Worm (Caenorhabditis elegans): Measurements from ENCODE around the gene clec-144.
A peak's percentile ranks its signal among the peaks of the same experiment; 100 is the strongest.

The clec-144 gene

DNA sequence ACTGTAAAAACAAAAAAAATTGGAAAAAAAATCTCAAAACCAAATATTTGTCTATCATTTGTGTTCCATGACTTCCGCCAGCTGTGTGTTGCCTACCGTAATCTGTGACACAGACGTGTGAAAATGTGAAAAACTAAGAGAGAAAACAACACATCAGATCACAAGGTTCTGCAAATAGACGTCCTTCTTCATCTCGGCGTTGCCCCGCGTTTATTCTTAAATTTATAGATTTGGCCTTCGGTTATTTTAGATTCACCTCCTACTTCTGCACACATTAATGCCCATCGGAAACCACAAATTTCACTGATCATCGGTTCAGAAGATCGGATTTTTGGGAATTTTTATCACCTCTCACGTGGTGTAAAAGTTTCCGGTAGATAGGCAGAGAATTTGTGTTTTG, 6.7 kb upstream of the clec-144 start:
- TF ChIP-seq nhr-111 (GFP tag; optimal IDR thresholded peaks at IDR 0.05) (no peak), hlh-30 (tag; optimal IDR thresholded peaks at IDR 0.05; ENCODE audit: insufficient read depth) (peak; percentile 10), aha-1 (tag) (peak; percentile 73), ces-1 (GFP tag; optimal IDR thresholded peaks at IDR 0.05) (no peak), zip-2 (tag; optimal IDR thresholded peaks at IDR 0.05) (no peak), lir-3 (tag; optimal IDR thresholded peaks at IDR 0.05) (no peak), unc-62 (GFP tag; optimal IDR thresholded peaks at IDR 0.05 in 1 of 2) (no peak), unc-62 (tag; optimal IDR thresholded peaks at IDR 0.05) (no peak), dpl-1 (GFP tag; optimal IDR thresholded peaks at IDR 0.05) (no peak), tra-1 (GFP tag; IDR thresholded peaks at IDR 0.05) (no peak), nhr-102 (tag; optimal IDR thresholded peaks at IDR 0.05) (no peak), nhr-48 (tag; optimal IDR thresholded peaks at IDR 0.05) (no peak), zag-1 (tag; optimal IDR thresholded peaks at IDR 0.05) (no peak), ceh-82 (tag; optimal IDR thresholded peaks at IDR 0.05) (no peak), daf-19 (GFP tag; conservative IDR thresholded peaks at IDR 0.05) (no peak), nhr-77 (tag; optimal IDR thresholded peaks at IDR 0.05) (no peak), Y48G9A.11 (GFP tag; IDR thresholded peaks at IDR 0.05) (no peak), madf-5 (GFP tag; IDR thresholded peaks at IDR 0.05) (no peak), ztf-7 (tag; optimal IDR thresholded peaks at IDR 0.05) (no peak), nhr-41 (GFP tag; IDR thresholded peaks at IDR 0.05) (no peak), ceh-28 (tag; optimal IDR thresholded peaks at IDR 0.05) (no peak), lsy-2 (tag; optimal IDR thresholded peaks at IDR 0.05) (peak in 1 of 2 experiments; percentile 30), daf-8 (GFP tag; IDR thresholded peaks at IDR 0.05) (no peak), dve-1 (tag; optimal IDR thresholded peaks at IDR 0.05; ENCODE audit: insufficient read depth) (no peak), pqm-1 (tag; optimal IDR thresholded peaks at IDR 0.05) (no peak), nhr-11 (tag; optimal IDR thresholded peaks at IDR 0.05) (no peak), T26A8.4 (GFP tag; IDR thresholded peaks at IDR 0.05) (no peak)

- peak; percentile 68 for TF ChIP-seq nhr-48 (tag; optimal IDR thresholded peaks at IDR 0.05)
- peak in 1 of 2 experiments; percentile 33 for TF ChIP-seq lsy-2 (tag; optimal IDR thresholded peaks at IDR 0.05)
- TF ChIP-seq mep-1 (tag; optimal IDR thresholded peaks at IDR 0.05) = peak; percentile 33
- TF ChIP-seq ztf-7 (tag; optimal IDR thresholded peaks at IDR 0.05) = no peak
- no peak for TF ChIP-seq zag-1 (tag; optimal IDR thresholded peaks at IDR 0.05)
- peak; percentile 39 for TF ChIP-seq dmd-6 (GFP tag; IDR thresholded peaks at IDR 0.05)
- TF ChIP-seq nhr-28 (tag; optimal IDR thresholded peaks at IDR 0.05) = peak; percentile 21
- TF ChIP-seq nhr-25 (tag; optimal IDR thresholded peaks at IDR 0.05; ENCODE audit: borderline replicate concordance, insufficient read depth) = peak; percentile 45
- peak; percentile 65 for TF ChIP-seq hlh-11 (tag; optimal IDR thresholded peaks at IDR 0.05)
- TF ChIP-seq mdl-1 (tag; optimal IDR thresholded peaks at IDR 0.05) = peak; percentile 56 to 66
- TF ChIP-seq ceh-32 (tag; optimal IDR thresholded peaks at IDR 0.05; ENCODE audit: poor library complexity) = no peak
- TF ChIP-seq tra-1 (GFP tag; IDR thresholded peaks at IDR 0.05) = peak; percentile 75; the same call in 1 of the 2 replicates
- peak; percentile 18 for TF ChIP-seq hlh-30 (tag; optimal IDR thresholded peaks at IDR 0.05; ENCODE audit: insufficient read depth)
Measured at ce11 chrII:11838353-11838752, 6.0 kb upstream of the clec-144 start.

- peak; percentile 12 for TF ChIP-seq mxl-3 (GFP tag; optimal IDR thresholded peaks at IDR 0.05)
- no peak for TF ChIP-seq T26A8.4 (GFP tag; IDR thresholded peaks at IDR 0.05)
- TF ChIP-seq zfp-2 (tag; optimal IDR thresholded peaks at IDR 0.05) = no peak
- TF ChIP-seq unc-62 (GFP tag; optimal IDR thresholded peaks at IDR 0.05 in 1 of 2) = no peak
- no peak for TF ChIP-seq unc-62 (tag; optimal IDR thresholded peaks at IDR 0.05)
- TF ChIP-seq tag-97 (GFP tag; IDR thresholded peaks at IDR 0.05) = no peak
- peak; percentile 55 for TF ChIP-seq dmd-6 (GFP tag; IDR thresholded peaks at IDR 0.05)
- TF ChIP-seq php-3 (GFP tag; IDR thresholded peaks at IDR 0.05) = 0 out of 2 replicates have a peak, but pooled peaks have one; percentile 35
- TF ChIP-seq nhr-25 (tag; optimal IDR thresholded peaks at IDR 0.05; ENCODE audit: borderline replicate concordance, insufficient read depth) = peak; percentile 21
- no peak for TF ChIP-seq lin-1 (GFP tag; IDR thresholded peaks at IDR 0.05)
- no peak for TF ChIP-seq ces-1 (GFP tag; optimal IDR thresholded peaks at IDR 0.05)
- peak; percentile 83 for TF ChIP-seq hlh-11 (tag; optimal IDR thresholded peaks at IDR 0.05)
- peak; percentile 54; the same call in 1 of the 2 replicates for TF ChIP-seq tra-1 (GFP tag; IDR thresholded peaks at IDR 0.05)
- peak; percentile 49 to 71 for TF ChIP-seq mdl-1 (tag; optimal IDR thresholded peaks at IDR 0.05)
- peak; percentile 29 for TF ChIP-seq hlh-30 (tag; optimal IDR thresholded peaks at IDR 0.05; ENCODE audit: insufficient read depth)
- TF ChIP-seq lsy-2 (tag; optimal IDR thresholded peaks at IDR 0.05) = peak in 1 of 2 experiments; percentile 20
- TF ChIP-seq gei-8 (GFP tag; optimal IDR thresholded peaks at IDR 0.05) = peak; percentile 51
- peak; percentile 67 for TF ChIP-seq nhr-76 (tag; optimal IDR thresholded peaks at IDR 0.05)
- TF ChIP-seq nhr-48 (tag; optimal IDR thresholded peaks at IDR 0.05) = peak; percentile 76
- TF ChIP-seq dve-1 (tag; optimal IDR thresholded peaks at IDR 0.05; ENCODE audit: insufficient read depth) = peak; percentile 37
- no peak for TF ChIP-seq daf-16 (GFP tag; optimal IDR thresholded peaks at IDR 0.05)
- peak; percentile 3 for TF ChIP-seq daf-16 (tag; optimal IDR thresholded peaks at IDR 0.05)
- peak; percentile 85 for TF ChIP-seq nhr-28 (tag; optimal IDR thresholded peaks at IDR 0.05)
- TF ChIP-seq F26F4.8 (GFP tag; conservative IDR thresholded peaks at IDR 0.05) = no peak
- peak; percentile 23 for TF ChIP-seq mep-1 (tag; optimal IDR thresholded peaks at IDR 0.05)
- TF ChIP-seq fos-1 (tag; optimal IDR thresholded peaks at IDR 0.05) = no peak
Measured at ce11 chrII:11836554-11837218, 4.3 kb upstream of the clec-144 start.
